Fruit fly (Drosophila melanogaster) whole organism: Measurements from ENCODE around the gene Atg12.

Source experiments
- CG8478 ChIP-seq: fragments of >200 bp; optimal IDR thresholded peaks from 2 replicates; lab custom pipeline; 2018; ENCODE audit warnings: inconsistent platforms
- Dll ChIP-seq: fragments of >200 bp; optimal IDR thresholded peaks from 2 replicates; lab custom pipeline; 2017
- EcR ChIP-seq, 2 experiments: fragments of >200 bp; optimal IDR thresholded peaks; 2 replicates each; lab custom pipeline; 2017; ENCODE audit warnings: missing biosample characterization in 2 of 2, missing genetic modification characterization in 2 of 2, missing genetic modification reagents in 2 of 2
- pan ChIP-seq: fragments of >200 bp; optimal IDR thresholded peaks from 2 replicates; lab custom pipeline; 2017
- psq ChIP-seq: fragments of >200 bp; optimal IDR thresholded peaks from 2 replicates; lab custom pipeline; 2017
- usp ChIP-seq: fragments of >200 bp; optimal IDR thresholded peaks from 2 replicates; lab custom pipeline; 2017; ENCODE audit warnings: missing biosample characterization, missing genetic modification characterization, mixed read lengths

dm6 chr3L:12136630-12137029 is at the start of gene Atg12, which contains the start of gene CG5645:
- TF ChIP-seq pan (no peak), CG8478 (lab: Kevin White, UChicago) (no peak), usp (GFP tag; lab: Kevin White, UChicago) (no peak), psq (no peak), Dll (lab: Kevin White, UChicago) (no peak), EcR (GFP tag; optimal IDR thresholded peaks at IDR 0.05; lab: Kevin White, UChicago) (no peak)
